Fruit fly (Drosophila melanogaster): ENCODE measurements around the gene CG11695.

The CG11695 gene

DNA sequence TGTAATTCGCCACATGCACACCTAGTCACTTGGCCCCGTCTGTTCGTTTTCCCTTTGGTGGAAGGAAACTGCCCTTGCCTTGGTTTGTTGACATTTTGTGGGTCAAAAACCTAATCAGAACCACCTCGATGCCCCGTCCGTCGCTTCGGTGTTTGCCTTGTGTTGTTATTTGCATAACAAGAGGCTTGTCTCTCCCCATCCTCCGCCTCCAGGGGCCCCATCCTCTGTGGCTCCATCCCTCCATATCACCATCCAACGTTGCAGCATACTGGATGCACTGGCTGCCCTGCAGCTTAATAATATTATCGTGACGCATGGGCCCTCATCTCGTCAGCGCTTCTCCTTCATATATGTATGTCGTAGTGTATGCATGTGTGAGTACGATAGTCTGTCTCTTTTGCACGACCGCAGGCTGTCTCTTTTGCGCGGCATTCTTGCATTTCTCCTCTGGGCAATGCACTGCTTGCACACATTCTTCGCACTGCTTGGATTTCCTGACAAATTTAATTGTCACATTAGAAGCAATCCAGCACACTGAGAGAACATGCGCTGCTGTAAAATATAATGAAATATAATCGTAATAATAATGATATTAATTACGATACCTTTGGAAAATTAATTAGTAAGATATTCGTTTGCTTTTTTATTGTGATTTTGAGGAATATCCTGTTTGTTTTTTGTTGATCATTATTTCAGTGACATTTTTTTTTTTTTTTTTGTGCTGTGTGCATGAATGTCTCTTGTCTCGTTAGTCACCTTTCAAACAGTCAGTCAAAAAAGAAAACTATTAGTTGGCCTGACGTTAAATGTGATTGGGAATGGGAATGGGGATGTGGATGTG is 32.4 kb upstream of the CG11695 start:
- TF ChIP-seq CG14711 (tag; optimal IDR thresholded peaks at IDR 0.05) (no peak), ovo (GFP tag; optimal IDR thresholded peaks at IDR 0.05) (no peak), CG33017 (tag; optimal IDR thresholded peaks at IDR 0.05) (no peak), Crg-1 (GFP tag; optimal IDR thresholded peaks at IDR 0.05) (no peak)

DNA sequence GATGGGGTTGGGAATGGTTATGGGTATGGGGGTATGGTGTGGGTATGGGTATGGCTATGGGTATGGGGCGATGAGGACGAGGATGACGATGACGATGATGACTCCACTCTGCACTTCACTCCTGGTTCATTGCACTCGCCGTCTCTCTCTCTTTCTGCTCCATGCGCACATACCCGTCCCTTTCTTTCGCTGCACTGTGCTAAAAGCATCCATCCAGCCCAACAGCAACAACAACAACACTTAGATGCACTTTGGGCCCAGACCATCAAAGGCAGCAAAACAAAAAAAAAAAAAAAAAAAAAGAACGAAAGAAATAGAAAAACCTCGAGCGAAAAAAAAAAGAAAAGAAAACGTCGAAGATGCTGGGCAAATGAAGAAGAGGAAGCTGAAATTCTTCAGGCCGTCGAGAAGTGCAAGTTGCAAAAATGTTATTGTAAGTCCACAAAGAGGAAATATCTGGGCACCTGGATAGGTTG is 31.7 kb upstream of the CG11695 start:
- TF ChIP-seq pad (GFP tag; optimal IDR thresholded peaks at IDR 0.05): no peak
- TF ChIP-seq Crg-1 (GFP tag; optimal IDR thresholded peaks at IDR 0.05): no peak
- no peak for TF ChIP-seq bab1 (GFP tag; optimal IDR thresholded peaks at IDR 0.05)
- no peak for TF ChIP-seq cnc (optimal IDR thresholded peaks at IDR 0.05)
- TF ChIP-seq CG5204 (GFP tag; optimal IDR thresholded peaks at IDR 0.05): no peak
- TF ChIP-seq CG1620 (GFP tag; optimal IDR thresholded peaks at IDR 0.05): no peak
- no peak for TF ChIP-seq tj (GFP tag; optimal IDR thresholded peaks at IDR 0.05)
- no peak for TF ChIP-seq toe (GFP tag; optimal IDR thresholded peaks at IDR 0.05)
- no peak for TF ChIP-seq cic (GFP tag; optimal IDR thresholded peaks at IDR 0.05)
- no peak for TF ChIP-seq CG7045 (GFP tag; optimal IDR thresholded peaks at IDR 0.05)
- TF ChIP-seq CG11617 (GFP tag; optimal IDR thresholded peaks at IDR 0.05): no peak
- TF ChIP-seq CG7101 (tag; optimal IDR thresholded peaks at IDR 0.05): no peak
- TF ChIP-seq ovo (GFP tag; optimal IDR thresholded peaks at IDR 0.05): no peak

- TF ChIP-seq ovo (GFP tag; optimal IDR thresholded peaks at IDR 0.05) (no peak), CG1620 (GFP tag; optimal IDR thresholded peaks at IDR 0.05) (no peak), CG7045 (GFP tag; optimal IDR thresholded peaks at IDR 0.05) (no peak), CG33017 (tag; optimal IDR thresholded peaks at IDR 0.05) (no peak), toe (GFP tag; optimal IDR thresholded peaks at IDR 0.05) (no peak), Hr96 (GFP tag; optimal IDR thresholded peaks at IDR 0.05) (no peak), CG12768 (GFP tag; optimal IDR thresholded peaks at IDR 0.05) (no peak), CG11617 (GFP tag; optimal IDR thresholded peaks at IDR 0.05) (no peak), kay (GFP tag; ENCODE audit: borderline replicate concordance) (no peak), CG5204 (GFP tag; optimal IDR thresholded peaks at IDR 0.05) (no peak), cic (GFP tag; optimal IDR thresholded peaks at IDR 0.05) (no peak), cnc (optimal IDR thresholded peaks at IDR 0.05) (no peak), Mnt (GFP tag; optimal IDR thresholded peaks at IDR 0.05) (no peak), CG14711 (tag; optimal IDR thresholded peaks at IDR 0.05) (no peak), pad (GFP tag; optimal IDR thresholded peaks at IDR 0.05) (no peak), Crg-1 (GFP tag; optimal IDR thresholded peaks at IDR 0.05) (no peak), CG7101 (tag; optimal IDR thresholded peaks at IDR 0.05) (no peak), Clk (GFP tag; optimal IDR thresholded peaks at IDR 0.05) (no peak)
Observed at dm6 chrX:11546941-11547340, 29.7 kb upstream of the CG11695 start.

DNA sequence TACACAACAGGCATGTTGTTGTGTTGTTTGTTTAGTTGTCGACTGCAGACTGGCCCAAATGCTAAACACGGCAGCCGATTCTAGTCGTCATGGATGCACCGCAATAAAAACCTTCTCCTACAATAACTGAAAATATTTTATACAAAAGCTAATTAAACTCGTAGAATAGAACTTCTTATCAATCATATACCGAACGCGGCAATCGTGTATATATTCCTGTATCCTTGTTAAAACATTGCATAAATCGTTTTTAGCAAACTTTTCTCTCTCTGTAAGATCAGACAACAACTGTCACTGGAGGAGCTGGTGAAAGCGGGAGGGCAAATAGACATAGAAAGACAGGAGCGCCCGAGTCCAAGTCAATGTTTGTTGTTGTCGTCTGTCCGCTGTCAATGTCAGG is 28.0 kb upstream of the CG11695 start:
- TF ChIP-seq CG7045 (GFP tag; optimal IDR thresholded peaks at IDR 0.05) (no peak), tj (GFP tag; optimal IDR thresholded peaks at IDR 0.05) (no peak), ovo (GFP tag; optimal IDR thresholded peaks at IDR 0.05) (no peak), CG12768 (GFP tag; optimal IDR thresholded peaks at IDR 0.05) (no peak), CG11617 (GFP tag; optimal IDR thresholded peaks at IDR 0.05) (no peak), CG1620 (GFP tag; optimal IDR thresholded peaks at IDR 0.05) (no peak), toe (GFP tag; optimal IDR thresholded peaks at IDR 0.05) (no peak), Clk (GFP tag; optimal IDR thresholded peaks at IDR 0.05) (no peak), CG7101 (tag; optimal IDR thresholded peaks at IDR 0.05) (no peak), cic (GFP tag; optimal IDR thresholded peaks at IDR 0.05) (no peak), cnc (optimal IDR thresholded peaks at IDR 0.05) (no peak), pad (GFP tag; optimal IDR thresholded peaks at IDR 0.05) (no peak), CG33017 (tag; optimal IDR thresholded peaks at IDR 0.05) (no peak)

DNA sequence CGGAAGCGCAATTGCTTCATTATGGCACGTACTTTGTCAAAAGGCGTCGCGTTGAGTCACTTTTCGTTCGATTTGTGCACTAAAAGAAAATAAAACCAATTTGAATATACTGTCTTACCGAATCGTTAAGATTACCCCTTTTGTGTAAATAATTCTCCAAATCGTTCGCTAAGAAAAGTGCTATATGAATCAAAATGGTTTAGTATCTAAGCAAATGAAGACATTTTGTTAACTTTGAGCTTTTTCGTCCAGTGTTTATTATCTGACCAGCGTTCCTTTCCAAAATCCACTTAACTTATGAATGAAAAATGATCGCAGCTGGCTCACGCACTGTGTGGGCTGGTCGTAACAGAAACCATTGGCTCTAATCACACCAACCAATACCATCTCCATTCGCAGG is 26.6 kb upstream of the CG11695 start:
- TF ChIP-seq CG11617 (GFP tag; optimal IDR thresholded peaks at IDR 0.05): peak; percentile 46
- no peak for TF ChIP-seq kay (GFP tag; ENCODE audit: borderline replicate concordance)
- peak; percentile 73 for TF ChIP-seq CG7101 (tag; optimal IDR thresholded peaks at IDR 0.05)
- no peak for TF ChIP-seq CG7045 (GFP tag; optimal IDR thresholded peaks at IDR 0.05)
- TF ChIP-seq bab1 (GFP tag; optimal IDR thresholded peaks at IDR 0.05): peak; percentile 87
- TF ChIP-seq CG14711 (tag; optimal IDR thresholded peaks at IDR 0.05): no peak
- TF ChIP-seq toe (GFP tag; optimal IDR thresholded peaks at IDR 0.05): no peak
- TF ChIP-seq cic (GFP tag; optimal IDR thresholded peaks at IDR 0.05): no peak
- no peak for TF ChIP-seq Mnt (GFP tag; optimal IDR thresholded peaks at IDR 0.05)
- no peak for TF ChIP-seq Crg-1 (GFP tag; optimal IDR thresholded peaks at IDR 0.05)

- TF ChIP-seq bab1 (GFP tag; optimal IDR thresholded peaks at IDR 0.05): peak; percentile 56
- TF ChIP-seq CG7045 (GFP tag; optimal IDR thresholded peaks at IDR 0.05): no peak
- peak; percentile 11 for TF ChIP-seq CG33017 (tag; optimal IDR thresholded peaks at IDR 0.05)
- no peak for TF ChIP-seq CG12768 (GFP tag; optimal IDR thresholded peaks at IDR 0.05)
- no peak for TF ChIP-seq CG5204 (GFP tag; optimal IDR thresholded peaks at IDR 0.05)
- TF ChIP-seq CG14711 (tag; optimal IDR thresholded peaks at IDR 0.05): no peak
- peak; percentile 51 for TF ChIP-seq CG7101 (tag; optimal IDR thresholded peaks at IDR 0.05)
- TF ChIP-seq toe (GFP tag; optimal IDR thresholded peaks at IDR 0.05): no peak
- no peak for TF ChIP-seq pad (GFP tag; optimal IDR thresholded peaks at IDR 0.05)
- no peak for TF ChIP-seq cic (GFP tag; optimal IDR thresholded peaks at IDR 0.05)
Observed at dm6 chrX:11555070-11555469, 21.6 kb upstream of the CG11695 start.
